Worm (Caenorhabditis elegans) whole organism, L1 larva: ENCODE measurements around the gene srj-21.

Experiments
- C04F5.9 ChIP-seq: sonication (generic microtip); optimal IDR thresholded peaks from 2 replicates; lab custom pipeline; 2016; ENCODE audit warnings: missing genetic modification characterization, missing compliant biosample characterization
- C16A3.4 ChIP-seq: fragments of 150-350 bp; optimal IDR thresholded peaks from 2 replicates; lab custom pipeline; 2014; ENCODE audit warnings: missing biosample characterization, missing genetic modification characterization
- F16B12.6 ChIP-seq: fragments of 150-350 bp; optimal IDR thresholded peaks from 2 replicates; lab custom pipeline; 2014; ENCODE audit warnings: missing biosample characterization, missing genetic modification characterization
- aha-1 ChIP-seq: fragments of 150-350 bp; optimal IDR thresholded peaks from 2 replicates; lab custom pipeline; 2014; ENCODE audit warnings: missing biosample characterization, missing genetic modification characterization
- blmp-1 ChIP-seq: fragments of 150-350 bp; optimal IDR thresholded peaks from 2 replicates; lab custom pipeline; 2014; ENCODE audit warnings: missing biosample characterization, missing genetic modification characterization
- ceh-63 ChIP-seq: fragments of 200-800 bp; sonication (Bioruptor generic); optimal IDR thresholded peaks from 2 replicates; lab custom pipeline; 2018; ENCODE audit warnings: mild to moderate bottlenecking, missing genetic modification characterization, missing compliant biosample characterization
- ceh-8 ChIP-seq: fragments of 200-800 bp; sonication (Bioruptor generic); optimal IDR thresholded peaks from 2 replicates; lab custom pipeline; 2018; ENCODE audit warnings: mild to moderate bottlenecking, missing genetic modification characterization, moderate library complexity, missing compliant biosample characterization
- ceh-88 ChIP-seq: fragments of 200-800 bp; sonication (Bioruptor generic); IDR thresholded peaks from 2 replicates; pipeline ENCODE4 v1.3.6; 2022; ENCODE audit warnings: missing genetic modification characterization, missing compliant biosample characterization
- ceh-90 ChIP-seq: sonication (generic microtip); optimal IDR thresholded peaks from 2 replicates; lab custom pipeline; 2016; ENCODE audit warnings: missing genetic modification characterization, missing compliant biosample characterization
- dsc-1 ChIP-seq: sonication (generic microtip); optimal IDR thresholded peaks from 2 replicates; lab custom pipeline; 2016; ENCODE audit warnings: mild to moderate bottlenecking, missing genetic modification characterization, missing compliant biosample characterization
- efl-1 ChIP-seq, 4 experiments: fragments of 150-350 bp; optimal IDR thresholded peaks in 3 of 4; peaks in 1 of 4; 1 replicate in 1 of 4; 2 replicates in 3 of 4; lab custom pipeline; 2014; ENCODE audit warnings: missing biosample characterization in 2 of 4, missing genetic modification characterization in 2 of 4, missing genetic modification reagents in 2 of 4
- elt-2 ChIP-seq: sonication (generic microtip); optimal IDR thresholded peaks from 2 replicates; lab custom pipeline; 2016; ENCODE audit warnings: missing genetic modification characterization, mild to moderate bottlenecking, inconsistent platforms, missing compliant biosample characterization, missing genetic modification reagents
- ets-5 ChIP-seq: fragments of 200-800 bp; sonication (Bioruptor generic); IDR thresholded peaks from 2 replicates; pipeline ENCODE4 v1.3.6; 2022; ENCODE audit warnings: missing genetic modification characterization, missing compliant biosample characterization
- fkh-10 ChIP-seq: sonication (generic microtip); optimal IDR thresholded peaks from 2 replicates; lab custom pipeline; 2017; ENCODE audit warnings: missing biosample characterization, missing genetic modification reagents, missing genetic modification characterization
- fkh-4 ChIP-seq: sonication (generic microtip); optimal IDR thresholded peaks from 2 replicates; lab custom pipeline; 2016; ENCODE audit warnings: missing compliant biosample characterization, missing genetic modification characterization, borderline replicate concordance
- fkh-8 ChIP-seq: sonication (generic microtip); optimal IDR thresholded peaks from 2 replicates; lab custom pipeline; 2016; ENCODE audit warnings: mild to moderate bottlenecking, missing genetic modification characterization, missing compliant biosample characterization
- fos-1 ChIP-seq: fragments of 150-350 bp; optimal IDR thresholded peaks from 2 replicates; lab custom pipeline; 2014; ENCODE audit warnings: missing biosample characterization, missing genetic modification characterization
- grh-1 ChIP-seq: fragments of 200-800 bp; sonication (Bioruptor generic); IDR thresholded peaks from 2 replicates; pipeline ENCODE4 v1.3.6; 2022; ENCODE audit warnings: missing genetic modification reagents, missing genetic modification characterization, missing compliant biosample characterization
- hlh-17 ChIP-seq: fragments of 200-800 bp; sonication (Bioruptor generic); optimal IDR thresholded peaks from 2 replicates; lab custom pipeline; 2018; ENCODE audit warnings: missing genetic modification characterization, mild to moderate bottlenecking, missing compliant biosample characterization, moderate library complexity, borderline replicate concordance
- hpl-2 ChIP-seq: fragments of 150-350 bp; optimal IDR thresholded peaks from 2 replicates; lab custom pipeline; 2014; ENCODE audit warnings: missing biosample characterization, missing genetic modification reagents, missing genetic modification characterization
- irx-1 ChIP-seq: sonication (generic microtip); optimal IDR thresholded peaks from 2 replicates; lab custom pipeline; 2016; ENCODE audit warnings: missing genetic modification characterization, missing compliant biosample characterization
- isw-1 ChIP-seq: fragments of 200-800 bp; sonication (Bioruptor generic); IDR thresholded peaks from 2 replicates; pipeline ENCODE4 v1.3.6; 2022; ENCODE audit warnings: missing genetic modification characterization, missing compliant biosample characterization
- jun-1 ChIP-seq: fragments of 150-350 bp; optimal IDR thresholded peaks from 2 replicates; lab custom pipeline; 2014; ENCODE audit warnings: missing biosample characterization, missing genetic modification reagents, missing genetic modification characterization
- lin-14 ChIP-seq: fragments of 200-800 bp; sonication (Bioruptor generic); optimal IDR thresholded peaks from 2 replicates; lab custom pipeline; 2018; ENCODE audit warnings: mild to moderate bottlenecking, missing genetic modification characterization, moderate library complexity, missing compliant biosample characterization
- lin-15B ChIP-seq: fragments of 150-350 bp; sonication (generic microtip); optimal IDR thresholded peaks from 3 replicates; lab custom pipeline; 2014; ENCODE audit warnings: missing biosample characterization, missing genetic modification characterization
- lsy-2 ChIP-seq, 2 experiments: fragments of 150-350 bp; optimal IDR thresholded peaks; 2 replicates each; lab custom pipeline; 2014; ENCODE audit warnings: missing biosample characterization in 2 of 2, missing genetic modification characterization in 2 of 2
- mef-2 ChIP-seq: fragments of 150-350 bp; optimal IDR thresholded peaks from 2 replicates; lab custom pipeline; 2014; ENCODE audit warnings: missing biosample characterization, missing genetic modification characterization
- nhr-11 ChIP-seq: fragments of 150-350 bp; optimal IDR thresholded peaks from 2 replicates; lab custom pipeline; 2014; ENCODE audit warnings: missing biosample characterization, missing genetic modification characterization
- nhr-12 ChIP-seq: sonication (generic microtip); optimal IDR thresholded peaks from 2 replicates; lab custom pipeline; 2017; ENCODE audit warnings: missing biosample characterization, missing genetic modification characterization
- nhr-19 ChIP-seq: fragments of 200-800 bp; sonication (Bioruptor generic); conservative IDR thresholded peaks from 2 replicates; pipeline ENCODE4 v1.3.6; 2022; ENCODE audit warnings: missing genetic modification characterization, missing compliant biosample characterization
- nhr-20 ChIP-seq: sonication (generic microtip); optimal IDR thresholded peaks from 2 replicates; lab custom pipeline; 2016; ENCODE audit warnings: mild to moderate bottlenecking, missing genetic modification characterization, missing compliant biosample characterization
- nhr-237 ChIP-seq: fragments of 150-350 bp; optimal IDR thresholded peaks from 2 replicates; lab custom pipeline; 2014; ENCODE audit warnings: missing biosample characterization, missing genetic modification characterization
- nhr-28 ChIP-seq: fragments of 150-350 bp; optimal IDR thresholded peaks from 2 replicates; lab custom pipeline; 2014; ENCODE audit warnings: missing biosample characterization, missing genetic modification characterization
- nhr-47 ChIP-seq: sonication (generic microtip); optimal IDR thresholded peaks from 2 replicates; lab custom pipeline; 2016; ENCODE audit warnings: mild to moderate bottlenecking, missing genetic modification characterization, moderate library complexity, missing compliant biosample characterization
- nhr-71 ChIP-seq: sonication (generic microtip); optimal IDR thresholded peaks from 2 replicates; lab custom pipeline; 2016; ENCODE audit warnings: mild to moderate bottlenecking, missing genetic modification characterization, moderate library complexity, missing compliant biosample characterization
- nhr-76 ChIP-seq: sonication (generic microtip); optimal IDR thresholded peaks from 2 replicates; lab custom pipeline; 2017; ENCODE audit warnings: missing biosample characterization, missing genetic modification characterization
- nhr-77 ChIP-seq: fragments of 150-350 bp; optimal IDR thresholded peaks from 2 replicates; lab custom pipeline; 2014; ENCODE audit warnings: missing biosample characterization, missing genetic modification characterization
- nhr-84 ChIP-seq: sonication (generic microtip); optimal IDR thresholded peaks from 2 replicates; lab custom pipeline; 2017; ENCODE audit warnings: missing biosample characterization, missing genetic modification characterization
- nhr-85 ChIP-seq: sonication (generic microtip); peaks from one replicate; lab custom pipeline; 2016; ENCODE audit warnings: missing genetic modification characterization, inconsistent platforms, missing compliant biosample characterization
- nhr-90 ChIP-seq: sonication (generic microtip); optimal IDR thresholded peaks from 2 replicates; lab custom pipeline; 2016; ENCODE audit warnings: mild to moderate bottlenecking, missing genetic modification characterization, missing compliant biosample characterization; ENCODE audit not compliant: poor library complexity
- pax-3 ChIP-seq: fragments of 200-800 bp; sonication (Bioruptor generic); optimal IDR thresholded peaks from 2 replicates; lab custom pipeline; 2018; ENCODE audit warnings: mild to moderate bottlenecking, missing genetic modification characterization, moderate library complexity, missing compliant biosample characterization
- pqm-1 ChIP-seq: sonication (generic microtip); optimal IDR thresholded peaks from 3 replicates; lab custom pipeline; 2017; ENCODE audit warnings: missing biosample characterization, missing genetic modification characterization
- rnt-1 ChIP-seq: sonication (generic microtip); optimal IDR thresholded peaks from 2 replicates; lab custom pipeline; 2016; ENCODE audit warnings: mild to moderate bottlenecking, missing genetic modification characterization, moderate library complexity, missing compliant biosample characterization
- skn-1 ChIP-seq: fragments of 150-350 bp; optimal IDR thresholded peaks from 2 replicates; lab custom pipeline; 2014; ENCODE audit warnings: missing biosample characterization, missing genetic modification characterization
- snu-23 ChIP-seq: sonication (generic microtip); optimal IDR thresholded peaks from 2 replicates; lab custom pipeline; 2016; ENCODE audit warnings: missing genetic modification characterization, missing compliant biosample characterization
- tbx-2 ChIP-seq: sonication (generic microtip); optimal IDR thresholded peaks from 2 replicates; lab custom pipeline; 2016; ENCODE audit warnings: missing genetic modification characterization, missing compliant biosample characterization
- tlp-1 ChIP-seq: fragments of 150-350 bp; optimal IDR thresholded peaks from 2 replicates; lab custom pipeline; 2014; ENCODE audit warnings: missing biosample characterization, missing genetic modification characterization
- unc-130 ChIP-seq: fragments of 150-350 bp; optimal IDR thresholded peaks from 2 replicates; lab custom pipeline; 2017; ENCODE audit warnings: missing biosample characterization, missing genetic modification characterization, inconsistent platforms
- unc-30 ChIP-seq: sonication (generic microtip); optimal IDR thresholded peaks from 2 replicates; lab custom pipeline; 2017; ENCODE audit warnings: missing biosample characterization, missing genetic modification characterization
- unc-62 ChIP-seq: fragments of 150-350 bp; optimal IDR thresholded peaks from 2 replicates; lab custom pipeline; 2014; ENCODE audit warnings: missing biosample characterization, missing genetic modification reagents, missing genetic modification characterization
- unc-86 ChIP-seq: sonication (generic microtip); optimal IDR thresholded peaks from 2 replicates; lab custom pipeline; 2016; ENCODE audit warnings: missing genetic modification characterization, missing compliant biosample characterization
- vab-15 ChIP-seq: sonication (generic microtip); optimal IDR thresholded peaks from 2 replicates; lab custom pipeline; 2017; ENCODE audit warnings: missing genotype, mild to moderate bottlenecking, missing genetic modification characterization, missing compliant biosample characterization
- xbp-1 ChIP-seq: sonication (generic microtip); optimal IDR thresholded peaks from 2 replicates; lab custom pipeline; 2016; ENCODE audit warnings: missing genetic modification characterization, missing compliant biosample characterization
- zag-1 ChIP-seq: fragments of 150-350 bp; optimal IDR thresholded peaks from 2 replicates; lab custom pipeline; 2014; ENCODE audit warnings: missing biosample characterization, missing genetic modification characterization
- ztf-4 ChIP-seq: fragments of 150-350 bp; optimal IDR thresholded peaks from 2 replicates; lab custom pipeline; 2014; ENCODE audit warnings: missing biosample characterization, missing genetic modification characterization

Gene srj-21

ce11 chrV:10727651-10728050 is 17.5 kb upstream of the srj-21 start:
- TF ChIP-seq ceh-88 (no peak), unc-62 (GFP tag; lab: Kevin White, UChicago) (no peak), blmp-1 (tag; lab: Kevin White, UChicago) (peak; percentile 57), vab-15 (no peak), aha-1 (no peak), lin-14 (GFP tag; lab: Kevin White, UChicago) (peak; percentile 86), jun-1 (tag; lab: Kevin White, UChicago) (no peak), hlh-17 (GFP tag; lab: Kevin White, UChicago) (no peak), ceh-8 (GFP tag; lab: Kevin White, UChicago) (no peak), C16A3.4 (tag; lab: Kevin White, UChicago) (peak; percentile 12), nhr-28 (no peak), unc-30 (no peak), ceh-63 (no peak), dsc-1 (no peak), lin-15B (no peak), nhr-11 (peak; percentile 45), mef-2 (tag; lab: Kevin White, UChicago) (no peak), snu-23 (peak; percentile 38), hpl-2 (no peak), nhr-77 (tag; lab: Kevin White, UChicago) (no peak), ceh-90 (tag; lab: Kevin White, UChicago) (no peak), zag-1 (tag; lab: Kevin White, UChicago) (no peak), efl-1 (optimal IDR thresholded peaks at IDR 0.05; lab: Kevin White, UChicago) (peak in 1 of 2 experiments; percentile 2), efl-1 (GFP tag; optimal IDR thresholded peaks at IDR 0.05 in 1 of 2; lab: Kevin White, UChicago) (peak in 1 of 2 experiments; percentile 76), nhr-12 (tag; lab: Kevin White, UChicago) (no peak), unc-130 (tag; lab: Kevin White, UChicago) (peak; percentile 40), C04F5.9 (tag; lab: Kevin White, UChicago) (no peak), nhr-84 (tag; lab: Kevin White, UChicago) (no peak), nhr-20 (peak; percentile 52), unc-86 (no peak), skn-1 (tag; lab: Kevin White, UChicago) (no peak), elt-2 (no peak), fkh-8 (tag; lab: Kevin White, UChicago) (no peak), nhr-19 (GFP tag; lab: Robert Waterston, UW) (peak; percentile 66), pqm-1 (tag; lab: Kevin White, UChicago) (no peak), rnt-1 (peak; percentile 91), tlp-1 (tag; lab: Kevin White, UChicago) (no peak), fos-1 (tag; lab: Kevin White, UChicago) (no peak), xbp-1 (tag; lab: Kevin White, UChicago) (no peak), nhr-237 (tag; lab: Kevin White, UChicago) (no peak), pax-3 (tag; lab: Kevin White, UChicago) (no peak), isw-1 (GFP tag; lab: Robert Waterston, UW) (no peak), fkh-10 (GFP tag; lab: Kevin White, UChicago) (no peak), tbx-2 (tag; lab: Kevin White, UChicago) (peak; percentile 69), irx-1 (tag; lab: Kevin White, UChicago) (no peak), nhr-90 (tag; lab: Kevin White, UChicago) (no peak), ztf-4 (tag; lab: Kevin White, UChicago) (peak; percentile 17), nhr-85 (tag; lab: Kevin White, UChicago) (no peak), lsy-2 (tag; optimal IDR thresholded peaks at IDR 0.05; lab: Kevin White, UChicago) (peak in 1 of 2 experiments; percentile 26), F16B12.6 (tag; lab: Kevin White, UChicago) (no peak), nhr-71 (tag; lab: Kevin White, UChicago) (peak; percentile 84), nhr-47 (tag; lab: Kevin White, UChicago) (no peak), fkh-4 (tag; lab: Kevin White, UChicago) (no peak), ets-5 (GFP tag; lab: Robert Waterston, UW) (no peak), nhr-76 (tag; lab: Kevin White, UChicago) (no peak), grh-1 (GFP tag; lab: Robert Waterston, UW) (no peak)
